Fruit fly (Drosophila melanogaster) whole organism, embryonic: ENCODE measurements around the gene Snx6.
A peak's percentile ranks its signal among the peaks of the same experiment; 100 is the strongest.

Experiments used
- Antp ChIP-seq: fragments of 200-800 bp; sonication (Bioruptor generic); optimal IDR thresholded peaks from 3 replicates; lab custom pipeline; 2016; ENCODE audit warnings: missing biosample characterization, missing genetic modification characterization
- BEAF-32 ChIP-seq: fragments of 200-800 bp; sonication (Bioruptor generic); optimal IDR thresholded peaks from 3 replicates; lab custom pipeline; 2017; ENCODE audit warnings: missing biosample characterization, missing genetic modification characterization, mild to moderate bottlenecking, moderate library complexity, missing genetic modification reagents
- Blimp-1 ChIP-seq: fragments of 200-800 bp; sonication (Bioruptor generic); optimal IDR thresholded peaks from 3 replicates; lab custom pipeline; 2018; ENCODE audit warnings: missing biosample characterization, missing genetic modification characterization, mild to moderate bottlenecking, moderate library complexity, missing genetic modification reagents
- CG10321 ChIP-seq: fragments of 200-800 bp; sonication (Bioruptor generic); IDR thresholded peaks from 2 replicates; pipeline ENCODE4 v1.3.6; 2022; ENCODE audit warnings: missing biosample characterization, missing genetic modification characterization
- CG11504 ChIP-seq: fragments of 200-800 bp; sonication (Bioruptor generic); optimal IDR thresholded peaks from 3 replicates; lab custom pipeline; 2019; ENCODE audit warnings: missing biosample characterization, mild to moderate bottlenecking, missing genetic modification characterization, moderate library complexity
- CG11560 ChIP-seq: fragments of 200-800 bp; sonication (Bioruptor generic); IDR thresholded peaks from 3 replicates; pipeline ENCODE4 v1.3.6; 2022; ENCODE audit warnings: missing biosample characterization, missing genetic modification characterization
- CG12769 ChIP-seq: fragments of 200-800 bp; sonication (Bioruptor generic); optimal IDR thresholded peaks from 2 replicates; lab custom pipeline; 2019; ENCODE audit warnings: missing biosample characterization, mild to moderate bottlenecking, missing genetic modification characterization, moderate library complexity
- CG17385 ChIP-seq: fragments of 200-800 bp; sonication (Bioruptor generic); optimal IDR thresholded peaks from 3 replicates; lab custom pipeline; 2018; ENCODE audit warnings: missing biosample characterization, mild to moderate bottlenecking, missing genetic modification characterization
- CG17829 ChIP-seq: fragments of 200-800 bp; optimal IDR thresholded peaks from 2 replicates; lab custom pipeline; 2019; ENCODE audit warnings: missing biosample characterization, mild to moderate bottlenecking, missing genetic modification characterization, moderate library complexity
- CG2129 ChIP-seq: fragments of 200-800 bp; sonication (Bioruptor generic); IDR thresholded peaks from 2 replicates; pipeline ENCODE4 v1.3.6; 2022; ENCODE audit warnings: missing biosample characterization, missing genetic modification characterization; ENCODE audit not compliant: partially characterized antibody
- CG4707 ChIP-seq: fragments of 200-800 bp; sonication (Bioruptor generic); optimal IDR thresholded peaks from 2 replicates; lab custom pipeline; 2018; ENCODE audit warnings: missing biosample characterization, mild to moderate bottlenecking, missing genetic modification characterization, moderate library complexity
- CG7928 ChIP-seq: fragments of 200-800 bp; sonication (Bioruptor generic); optimal IDR thresholded peaks from 2 replicates; lab custom pipeline; 2017; ENCODE audit warnings: missing biosample characterization, mild to moderate bottlenecking, missing genetic modification characterization
- CG8089 ChIP-seq: fragments of 200-800 bp; sonication (Bioruptor generic); optimal IDR thresholded peaks from 3 replicates; lab custom pipeline; 2016; ENCODE audit warnings: missing biosample characterization, missing genetic modification characterization
- CG8924 ChIP-seq: fragments of 200-800 bp; optimal IDR thresholded peaks from 3 replicates; lab custom pipeline; 2019; ENCODE audit warnings: missing biosample characterization, mild to moderate bottlenecking, missing genetic modification characterization, moderate library complexity
- CG8944 ChIP-seq: fragments of 200-800 bp; sonication (Bioruptor generic); optimal IDR thresholded peaks from 3 replicates; lab custom pipeline; 2016; ENCODE audit warnings: missing biosample characterization, missing genetic modification characterization
- CG9437 ChIP-seq: fragments of 200-800 bp; sonication (Bioruptor generic); optimal IDR thresholded peaks from 2 replicates; lab custom pipeline; 2018; ENCODE audit warnings: missing biosample characterization, mild to moderate bottlenecking, missing genetic modification characterization
- CHES-1-like ChIP-seq: fragments of 200-800 bp; sonication (Bioruptor generic); optimal IDR thresholded peaks from 2 replicates; lab custom pipeline; 2016; ENCODE audit warnings: missing biosample characterization, missing genetic modification characterization
- D19A ChIP-seq: fragments of 200-800 bp; optimal IDR thresholded peaks from 3 replicates; lab custom pipeline; 2019; ENCODE audit warnings: missing biosample characterization, mild to moderate bottlenecking, missing genetic modification characterization, moderate library complexity
- D19B ChIP-seq: fragments of 200-800 bp; sonication (Bioruptor generic); optimal IDR thresholded peaks from 2 replicates; lab custom pipeline; 2017; ENCODE audit warnings: missing biosample characterization, mild to moderate bottlenecking, missing genetic modification characterization
- Dbx ChIP-seq: fragments of 200-800 bp; sonication (Bioruptor generic); IDR thresholded peaks from 3 replicates; pipeline ENCODE4 v1.3.6; 2022; ENCODE audit warnings: missing biosample characterization, missing genetic modification characterization
- Drgx ChIP-seq: fragments of 200-800 bp; sonication (Bioruptor generic); IDR thresholded peaks from 2 replicates; pipeline ENCODE4 v1.3.6; 2022; ENCODE audit warnings: missing biosample characterization, missing genetic modification characterization
- Lhr ChIP-seq: fragments of 200-800 bp; sonication (Bioruptor generic); optimal IDR thresholded peaks from 3 replicates; lab custom pipeline; 2017; ENCODE audit warnings: mild to moderate bottlenecking, missing biosample characterization, missing genetic modification reagents, missing genetic modification characterization
- Lim3 ChIP-seq: fragments of 200-800 bp; sonication (Bioruptor generic); IDR thresholded peaks from 2 replicates; pipeline ENCODE4 v1.3.6; 2022; ENCODE audit warnings: missing biosample characterization, missing genetic modification characterization
- Mad ChIP-seq: fragments of 200-800 bp; sonication (Bioruptor generic); optimal IDR thresholded peaks from 2 replicates; lab custom pipeline; 2016; ENCODE audit warnings: missing biosample characterization, missing genetic modification characterization
- Pdp1 ChIP-seq, 2 experiments: fragments of 200-800 bp; sonication (Bioruptor generic); optimal IDR thresholded peaks; 3 replicates each; lab custom pipeline; 2016; ENCODE audit warnings: missing biosample characterization in 2 of 2, missing genetic modification characterization in 2 of 2, mild to moderate bottlenecking in 1 of 2, moderate library complexity in 1 of 2
- Sry-β ChIP-seq: fragments of 200-800 bp; sonication (Bioruptor generic); optimal IDR thresholded peaks from 2 replicates; lab custom pipeline; 2018; ENCODE audit warnings: missing biosample characterization, mild to moderate bottlenecking, missing genetic modification characterization, moderate library complexity
- Vsx1 ChIP-seq: fragments of 200-800 bp; sonication (Bioruptor generic); optimal IDR thresholded peaks from 2 replicates; lab custom pipeline; 2017; ENCODE audit warnings: missing biosample characterization, mild to moderate bottlenecking, missing genetic modification characterization, missing genetic modification reagents
- bbx ChIP-seq: fragments of 200-800 bp; sonication (Bioruptor generic); IDR thresholded peaks from 2 replicates; pipeline ENCODE4 v1.3.6; 2022; ENCODE audit warnings: missing biosample characterization, missing genetic modification characterization; ENCODE audit not compliant: partially characterized antibody
- cg ChIP-seq: fragments of 200-800 bp; sonication (Bioruptor generic); optimal IDR thresholded peaks from 3 replicates; lab custom pipeline; 2019; ENCODE audit warnings: missing biosample characterization, mild to moderate bottlenecking, missing genetic modification characterization, moderate library complexity
- chinmo ChIP-seq: fragments of 200-800 bp; sonication (Bioruptor generic); IDR thresholded peaks from 4 replicates; pipeline ENCODE4 v1.3.6; 2022; ENCODE audit warnings: missing biosample characterization, missing genetic modification characterization; ENCODE audit not compliant: partially characterized antibody
- crp ChIP-seq, 2 experiments: fragments of 200-800 bp; sonication (Bioruptor generic); optimal IDR thresholded peaks; 2 replicates in 1 of 2; 3 replicates in 1 of 2; lab custom pipeline; 2017; ENCODE audit warnings: missing biosample characterization in 2 of 2, missing genetic modification characterization in 2 of 2, mild to moderate bottlenecking in 1 of 2, moderate library complexity in 1 of 2
- esg ChIP-seq: fragments of 200-800 bp; sonication (Bioruptor generic); conservative IDR thresholded peaks from 2 replicates; pipeline ENCODE4 v1.3.6; 2022; ENCODE audit warnings: missing biosample characterization, missing genetic modification characterization
- eve ChIP-seq, 2 experiments: fragments of >200 bp; optimal IDR thresholded peaks; 2 replicates each; lab custom pipeline; 2017; ENCODE audit warnings: missing biosample characterization in 2 of 2, missing genetic modification characterization in 2 of 2
- kah ChIP-seq: fragments of 200-800 bp; sonication (Bioruptor generic); optimal IDR thresholded peaks from 2 replicates; lab custom pipeline; 2018; ENCODE audit warnings: missing biosample characterization, mild to moderate bottlenecking, missing genetic modification characterization
- nau ChIP-seq: fragments of 200-800 bp; sonication (Bioruptor generic); optimal IDR thresholded peaks from 3 replicates; lab custom pipeline; 2017; ENCODE audit warnings: missing biosample characterization, mild to moderate bottlenecking, missing genetic modification characterization, missing genetic modification reagents
- pnt ChIP-seq: fragments of 200-800 bp; sonication (Bioruptor generic); optimal IDR thresholded peaks from 3 replicates; lab custom pipeline; 2016; ENCODE audit warnings: missing biosample characterization, missing genetic modification characterization
- sc ChIP-seq, 3 experiments: fragments of >200 bp in 2 of 3; fragments of 200-800 bp in 1 of 3; sonication (Bioruptor generic) in 1 of 3; optimal IDR thresholded peaks; 2 replicates in 2 of 3; 3 replicates in 1 of 3; lab custom pipeline; 2017; ENCODE audit warnings: mild to moderate bottlenecking in 1 of 3, missing biosample characterization in 1 of 3, missing genetic modification characterization in 1 of 3, missing genetic modification reagents in 1 of 3
- scrt ChIP-seq: fragments of 200-800 bp; sonication (Bioruptor generic); optimal IDR thresholded peaks from 2 replicates; lab custom pipeline; 2018; ENCODE audit warnings: missing biosample characterization, mild to moderate bottlenecking, missing genetic modification characterization, moderate library complexity
- sd ChIP-seq: fragments of 200-800 bp; sonication (Bioruptor generic); optimal IDR thresholded peaks from 3 replicates; lab custom pipeline; 2018; ENCODE audit warnings: missing biosample characterization, mild to moderate bottlenecking, missing genetic modification characterization, moderate library complexity
- sob ChIP-seq: fragments of 200-800 bp; sonication (Bioruptor generic); IDR thresholded peaks from 2 replicates; pipeline ENCODE4 v1.3.6; 2022; ENCODE audit warnings: missing biosample characterization, missing genetic modification characterization
- stwl ChIP-seq: fragments of 200-800 bp; sonication (Bioruptor generic); optimal IDR thresholded peaks from 3 replicates; lab custom pipeline; 2018; ENCODE audit warnings: missing biosample characterization, mild to moderate bottlenecking, missing genetic modification characterization, moderate library complexity
- vvl ChIP-seq: fragments of 200-800 bp; sonication (Bioruptor generic); IDR thresholded peaks from 2 replicates; pipeline ENCODE4 v1.3.6; 2022; ENCODE audit warnings: missing biosample characterization, missing genetic modification characterization
- zen2 ChIP-seq: fragments of 200-800 bp; sonication (Bioruptor generic); IDR thresholded peaks from 3 replicates; pipeline ENCODE4 v1.3.6; 2022; ENCODE audit warnings: missing biosample characterization, missing genetic modification characterization; ENCODE audit not compliant: partially characterized antibody

Gene Snx6

dm6 chr2L:8266670-8267435 lies 46.3 kb upstream of the Snx6 start (continued):
- peak; percentile 12 for TF ChIP-seq kah (GFP tag; lab: Kevin White, UChicago)
- no peak for TF ChIP-seq Antp (GFP tag; lab: Kevin White, UChicago)
- no peak for TF ChIP-seq stwl
- peak; percentile 63 for TF ChIP-seq CG10321 (GFP tag; lab: Robert Waterston, UW)
- TF ChIP-seq CG17385 (GFP tag; lab: Kevin White, UChicago) = peak; percentile 93
- peak; percentile 29; the same call in 1 of the 2 replicates for TF ChIP-seq esg (GFP tag; lab: Robert Waterston, UW)
- no peak for TF ChIP-seq nau (GFP tag; lab: Kevin White, UChicago)
- TF ChIP-seq CG11560 = no peak
- TF ChIP-seq vvl = peak; percentile 80; the same call in 1 of the 2 replicates
- no peak for TF ChIP-seq Lim3 (GFP tag; lab: Robert Waterston, UW)
- no peak for TF ChIP-seq Lhr (GFP tag; lab: Kevin White, UChicago)
- no peak for TF ChIP-seq zen2 (GFP tag; lab: Robert Waterston, UW)
- no peak for TF ChIP-seq CG8944 (GFP tag; lab: Kevin White, UChicago)
- TF ChIP-seq chinmo (GFP tag; lab: Robert Waterston, UW) = peak; percentile 82
- TF ChIP-seq CG4707 (GFP tag; lab: Kevin White, UChicago) = no peak
- no peak for TF ChIP-seq D19B (GFP tag; lab: Kevin White, UChicago)
- peak; percentile 26 for TF ChIP-seq CG12769 (tag; lab: Kevin White, UChicago)
- peak; percentile 6 for TF ChIP-seq D19A (tag; lab: Kevin White, UChicago)
- no peak for TF ChIP-seq Sry-β (GFP tag; lab: Kevin White, UChicago)
- TF ChIP-seq CG8924 = peak; percentile 3
- TF ChIP-seq Pdp1 (GFP tag; optimal IDR thresholded peaks at IDR 0.05; lab: Kevin White, UChicago) = peak in 1 of 2 experiments; percentile 75
- TF ChIP-seq crp (GFP tag; optimal IDR thresholded peaks at IDR 0.05; lab: Kevin White, UChicago) = no peak
- TF ChIP-seq sd (tag; lab: Kevin White, UChicago) = no peak
- no peak for TF ChIP-seq pnt (GFP tag; lab: Kevin White, UChicago)
- no peak for TF ChIP-seq Blimp-1 (GFP tag; lab: Kevin White, UChicago)
- peak; percentile 18 for TF ChIP-seq Vsx1
- TF ChIP-seq CG7928 = no peak
- TF ChIP-seq CHES-1-like (GFP tag; lab: Kevin White, UChicago) = no peak
- TF ChIP-seq bbx (GFP tag; lab: Robert Waterston, UW) = no peak
- no peak for TF ChIP-seq CG2129
- TF ChIP-seq CG8089 (GFP tag; lab: Kevin White, UChicago) = no peak
- TF ChIP-seq sob (GFP tag; lab: Robert Waterston, UW) = no peak
- TF ChIP-seq Drgx (GFP tag; lab: Robert Waterston, UW) = no peak
- TF ChIP-seq BEAF-32 = no peak
- TF ChIP-seq sc (optimal IDR thresholded peaks at IDR 0.05; lab: Kevin White, UChicago) = no peak
- TF ChIP-seq sc (GFP tag; optimal IDR thresholded peaks at IDR 0.05; lab: Kevin White, UChicago) = no peak
- peak; percentile 99 for TF ChIP-seq CG11504
- peak; percentile 84 for TF ChIP-seq cg (GFP tag; lab: Kevin White, UChicago)
- TF ChIP-seq scrt = peak; percentile 79
- no peak for TF ChIP-seq CG9437
- TF ChIP-seq Dbx (GFP tag; lab: Robert Waterston, UW) = no peak
- TF ChIP-seq Mad = no peak
- TF ChIP-seq CG17829 = no peak
- peak in 1 of 2 experiments; percentile 66 for TF ChIP-seq eve (GFP tag; optimal IDR thresholded peaks at IDR 0.05; lab: Kevin White, UChicago)
